Worm (Caenorhabditis elegans) whole organism, early embryonic: Measurements from ENCODE around the gene F12E12.2.

Experiments used
- ama-1 ChIP-seq: fragments of 150-350 bp; optimal IDR thresholded peaks from 2 replicates; lab custom pipeline; 2014
- tbx-11 ChIP-seq: fragments of 200-800 bp; sonication (Bioruptor generic); IDR thresholded peaks from 2 replicates; pipeline ENCODE4 v1.3.6; 2022; ENCODE audit warnings: missing genetic modification characterization, missing compliant biosample characterization

DNA sequence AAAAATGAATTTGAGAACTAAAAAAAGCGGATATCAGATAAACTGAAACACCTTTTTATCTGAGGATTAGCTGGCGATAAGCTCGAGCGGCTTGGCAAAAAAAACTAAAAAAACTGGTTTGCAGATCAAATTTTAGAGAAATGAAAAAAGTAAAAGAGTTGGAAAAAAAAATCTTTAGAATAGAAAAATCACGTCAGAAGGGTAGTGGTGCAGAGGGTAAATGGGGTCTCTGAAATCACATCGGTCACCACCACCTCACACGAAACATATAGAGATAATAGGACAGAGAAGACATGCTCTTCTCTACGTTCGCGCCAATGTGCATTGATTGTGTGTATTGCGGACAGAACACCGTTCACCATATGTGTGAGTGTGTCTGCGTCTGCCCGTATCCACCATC lies 41.5 kb downstream of the F12E12.2 start:
- no peak for TF ChIP-seq ama-1 (lab: Kevin White, UChicago)
- no peak for TF ChIP-seq tbx-11
